Worm (Caenorhabditis elegans) whole organism, mixed stage, embryonic: Measurements from ENCODE around the gene B0457.4.

Experiments
- M03D4.4 ChIP-seq: sonication (generic microtip); optimal IDR thresholded peaks from 2 replicates; lab custom pipeline; 2017; ENCODE audit warnings: mild to moderate bottlenecking, missing genetic modification characterization, missing compliant biosample characterization
- drap-1 ChIP-seq: fragments of 200-800 bp; sonication (Bioruptor generic); optimal IDR thresholded peaks from 3 replicates; lab custom pipeline; 2018; ENCODE audit warnings: mild to moderate bottlenecking, missing genetic modification characterization, missing compliant biosample characterization
- hlh-1 ChIP-seq: fragments of 150-350 bp; optimal IDR thresholded peaks from 2 replicates; lab custom pipeline; 2014; ENCODE audit warnings: missing biosample characterization, missing genetic modification reagents, missing genetic modification characterization
- lsy-2 ChIP-seq: fragments of 150-350 bp; optimal IDR thresholded peaks from 2 replicates; lab custom pipeline; 2014; ENCODE audit warnings: missing biosample characterization, missing genetic modification characterization
- nhr-237 ChIP-seq: fragments of 150-350 bp; optimal IDR thresholded peaks from 2 replicates; lab custom pipeline; 2014; ENCODE audit warnings: missing biosample characterization, missing genetic modification characterization
- unc-62 ChIP-seq: fragments of 150-350 bp; optimal IDR thresholded peaks from 2 replicates; lab custom pipeline; 2014; ENCODE audit warnings: missing biosample characterization, missing genetic modification reagents, missing genetic modification characterization

ce11 chrII:8930763-8931162 is 18.9 kb upstream of the B0457.4 start, which contains the start of gene enol-1:
- TF ChIP-seq lsy-2 (tag; lab: Kevin White, UChicago) (no peak), hlh-1 (no peak), M03D4.4 (no peak), nhr-237 (tag; lab: Kevin White, UChicago) (no peak), unc-62 (no peak), drap-1 (GFP tag; lab: Kevin White, UChicago) (no peak)
